Fruit fly (Drosophila melanogaster): ENCODE data around the gene CG5556.

CG5556 gene

DNA sequence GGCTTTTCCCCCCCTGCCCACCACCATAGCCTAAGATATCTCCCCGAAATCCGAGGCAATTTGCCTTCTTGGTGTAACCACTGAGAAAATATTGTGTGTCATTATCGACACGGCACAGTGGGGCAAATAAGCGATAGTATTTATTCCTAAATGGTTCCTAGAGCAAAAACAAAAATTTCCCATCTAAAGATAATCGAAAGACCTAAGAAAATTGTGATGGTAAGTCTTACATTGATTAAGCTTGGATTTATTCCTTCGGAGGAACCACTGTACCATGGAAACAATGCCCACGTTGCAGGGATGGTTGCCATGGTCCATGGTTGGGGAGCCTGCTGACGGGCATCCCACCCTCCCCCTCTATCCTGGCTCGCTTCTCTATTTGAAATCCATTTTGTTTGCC, 36.2 kb downstream of the CG5556 start (continued):
- TF ChIP-seq CG15696 (tag; optimal IDR thresholded peaks at IDR 0.05) (no peak), HLH4C (GFP tag; IDR thresholded peaks at IDR 0.05; ENCODE audit: partially characterized antibody) (no peak), CG3407 (GFP tag; optimal IDR thresholded peaks at IDR 0.05) (peak; percentile 5), H15 (GFP tag; IDR thresholded peaks at IDR 0.05) (no peak), chm (GFP tag; IDR thresholded peaks at IDR 0.05) (peak; percentile 52; the same call in 1 of the 2 replicates), peb (GFP tag; IDR thresholded peaks at IDR 0.05) (0 out of 2 replicates have a peak, but pooled peaks have one; percentile 17), CG4854 (GFP tag; optimal IDR thresholded peaks at IDR 0.05) (no peak), CG10209 (GFP tag; optimal IDR thresholded peaks at IDR 0.05) (no peak), CkIIα-i1 (GFP tag; IDR thresholded peaks at IDR 0.05) (no peak), CG11695 (GFP tag; IDR thresholded peaks at IDR 0.05) (peak; percentile 49; the same call in 2 of the 3 replicates), cato (GFP tag; optimal IDR thresholded peaks at IDR 0.05; ENCODE audit: borderline replicate concordance) (no peak), CG2129 (GFP tag; IDR thresholded peaks at IDR 0.05; ENCODE audit: partially characterized antibody) (no peak), CG11093 (GFP tag; IDR thresholded peaks at IDR 0.05) (no peak), eve (GFP tag; optimal IDR thresholded peaks at IDR 0.05) (peak in 1 of 2 experiments; percentile 56), emc (GFP tag; optimal IDR thresholded peaks at IDR 0.05) (no peak), Antp (GFP tag; optimal IDR thresholded peaks at IDR 0.05) (peak; percentile 44), CG4404 (GFP tag; IDR thresholded peaks at IDR 0.05) (no peak), pb (GFP tag; optimal IDR thresholded peaks at IDR 0.05) (no peak), ase (GFP tag; IDR thresholded peaks at IDR 0.05) (0 out of 3 replicates have a peak, but pooled peaks have one; percentile 36), Rfx (GFP tag; IDR thresholded peaks at IDR 0.05) (peak; percentile 48), Lpt (GFP tag; optimal IDR thresholded peaks at IDR 0.05) (no peak), phol (tag; optimal IDR thresholded peaks at IDR 0.05) (peak; percentile 9), zf30C (GFP tag; optimal IDR thresholded peaks at IDR 0.05) (no peak), CG10543 (GFP tag; optimal IDR thresholded peaks at IDR 0.05) (no peak), wek (GFP tag; optimal IDR thresholded peaks at IDR 0.05) (no peak), CG11398 (GFP tag; optimal IDR thresholded peaks at IDR 0.05) (no peak), CG7987 (GFP tag; optimal IDR thresholded peaks at IDR 0.05) (no peak), CG10462 (GFP tag; optimal IDR thresholded peaks at IDR 0.05) (no peak), CG8388 (GFP tag; optimal IDR thresholded peaks at IDR 0.05) (peak; percentile 14), CG4360 (GFP tag; IDR thresholded peaks at IDR 0.05) (no peak), p53 (GFP tag; optimal IDR thresholded peaks at IDR 0.05) (no peak), trem (tag; optimal IDR thresholded peaks at IDR 0.05) (no peak), CG9437 (GFP tag; optimal IDR thresholded peaks at IDR 0.05) (no peak), nmo (GFP tag; optimal IDR thresholded peaks at IDR 0.05) (peak; percentile 0), Tbp (GFP tag; optimal IDR thresholded peaks at IDR 0.05) (no peak), Doc2 (GFP tag; IDR thresholded peaks at IDR 0.05) (no peak), CG12219 (GFP tag; optimal IDR thresholded peaks at IDR 0.05) (peak; percentile 6), CG7745 (tag; optimal IDR thresholded peaks at IDR 0.05) (no peak), CG18599 (GFP tag; optimal IDR thresholded peaks at IDR 0.05) (peak; percentile 71), slbo (GFP tag; IDR thresholded peaks at IDR 0.05) (peak; percentile 67), CTCF (GFP tag; optimal IDR thresholded peaks at IDR 0.05) (no peak), Max (GFP tag; optimal IDR thresholded peaks at IDR 0.05) (no peak), corto (GFP tag; optimal IDR thresholded peaks at IDR 0.05) (no peak), nerfin-2 (GFP tag; IDR thresholded peaks at IDR 0.05; ENCODE audit: partially characterized antibody) (no peak), B-H1 (GFP tag; IDR thresholded peaks at IDR 0.05) (no peak), CG33557 (GFP tag; optimal IDR thresholded peaks at IDR 0.05) (no peak), CG6683 (GFP tag; optimal IDR thresholded peaks at IDR 0.05) (no peak), unc-4 (GFP tag; IDR thresholded peaks at IDR 0.05; ENCODE audit: partially characterized antibody) (no peak), Med (GFP tag) (peak; percentile 89), h (optimal IDR thresholded peaks at IDR 0.05) (no peak), cg (GFP tag; optimal IDR thresholded peaks at IDR 0.05) (no peak), dimm (GFP tag; IDR thresholded peaks at IDR 0.05) (no peak)

All from whole organism, embryonic.